Worm (Caenorhabditis elegans): ENCODE data around the gene C04G6.13.
A peak's percentile ranks its signal among the peaks of the same experiment; 100 is the strongest.
"Not testable (repeated sequence)": the region's sequence is repeated elsewhere in the genome, so short reads cannot be mapped to it uniquely, and the experiment has no call there.

The C04G6.13 gene

ce11 chrII:5103189-5103588, 9.1 kb downstream of the C04G6.13 start:
- TF ChIP-seq tab-1 (GFP tag; IDR thresholded peaks at IDR 0.05) (no peak), ztf-23 (GFP tag; IDR thresholded peaks at IDR 0.05) (no peak), ref-1 (GFP tag; conservative IDR thresholded peaks at IDR 0.05) (no peak), ztf-29 (GFP tag; IDR thresholded peaks at IDR 0.05) (no peak), flt-1 (GFP tag; IDR thresholded peaks at IDR 0.05) (no peak), klf-2 (GFP tag; conservative IDR thresholded peaks at IDR 0.05) (no peak), cog-1 (tag; optimal IDR thresholded peaks at IDR 0.05) (no peak)

- TF ChIP-seq med-1 (GFP tag; optimal IDR thresholded peaks at IDR 0.05; ENCODE audit: insufficient read depth) (no peak), cog-1 (tag; optimal IDR thresholded peaks at IDR 0.05) (no peak), flt-1 (GFP tag; IDR thresholded peaks at IDR 0.05) (no peak), T22C8.4 (GFP tag; IDR thresholded peaks at IDR 0.05) (no peak), ztf-29 (GFP tag; IDR thresholded peaks at IDR 0.05) (no peak)
Observed at ce11 chrII:5103784-5104457, 9.9 kb downstream of the C04G6.13 start, which contains the start of the genes C04G6.11 and mpk-2. Gene C04G6.11 (minus strand): TSS chrII:5103834. Gene mpk-2 (plus strand): TSS chrII:5104118.

ce11 chrII:5105020-5105419, 11.0 kb downstream of the C04G6.13 start:
- TF ChIP-seq klf-2 (GFP tag; conservative IDR thresholded peaks at IDR 0.05) (peak; percentile 95), flt-1 (GFP tag; IDR thresholded peaks at IDR 0.05) (peak; percentile 99), cog-1 (tag; optimal IDR thresholded peaks at IDR 0.05) (peak; percentile 91), T22C8.4 (GFP tag; IDR thresholded peaks at IDR 0.05) (peak; percentile 94), ztf-23 (GFP tag; IDR thresholded peaks at IDR 0.05) (peak; percentile 96), med-1 (GFP tag; optimal IDR thresholded peaks at IDR 0.05; ENCODE audit: insufficient read depth) (peak; percentile 90), tab-1 (GFP tag; IDR thresholded peaks at IDR 0.05) (peak; percentile 98), ref-1 (GFP tag; conservative IDR thresholded peaks at IDR 0.05) (peak; percentile 97), ztf-29 (GFP tag; IDR thresholded peaks at IDR 0.05) (peak; percentile 98)

ce11 chrII:5109693-5110092, 15.6 kb downstream of the C04G6.13 start, which contains the start of gene F09C12.2:
Gene F09C12.2 (plus strand): TSS chrII:5110012.
- TF ChIP-seq tab-1 (GFP tag; IDR thresholded peaks at IDR 0.05) (no peak), cog-1 (tag; optimal IDR thresholded peaks at IDR 0.05) (no peak), med-1 (GFP tag; optimal IDR thresholded peaks at IDR 0.05; ENCODE audit: insufficient read depth) (no peak), klf-2 (GFP tag; conservative IDR thresholded peaks at IDR 0.05) (no peak), ztf-29 (GFP tag; IDR thresholded peaks at IDR 0.05) (no peak), T22C8.4 (GFP tag; IDR thresholded peaks at IDR 0.05) (no peak), ref-1 (GFP tag; conservative IDR thresholded peaks at IDR 0.05) (no peak), ztf-23 (GFP tag; IDR thresholded peaks at IDR 0.05) (no peak), flt-1 (GFP tag; IDR thresholded peaks at IDR 0.05) (no peak)

- no peak for TF ChIP-seq T22C8.4 (GFP tag; IDR thresholded peaks at IDR 0.05)
Observed at ce11 chrII:5112082-5112481, 18.0 kb downstream of the C04G6.13 start, which contains the start of gene F09C12.8. Gene F09C12.8 (plus strand): TSS chrII:5112382.

ce11 chrII:5115235-5115634, 21.2 kb downstream of the C04G6.13 start, which contains the start of gene msp-74:
Gene msp-74 (minus strand): TSS chrII:5115335.
- TF ChIP-seq flt-1 (GFP tag; IDR thresholded peaks at IDR 0.05); klf-2 (GFP tag; conservative IDR thresholded peaks at IDR 0.05); med-1 (GFP tag; optimal IDR thresholded peaks at IDR 0.05; ENCODE audit: insufficient read depth): not testable (repeated sequence)

- TF ChIP-seq tab-1 (GFP tag; IDR thresholded peaks at IDR 0.05) (no peak), klf-2 (GFP tag; conservative IDR thresholded peaks at IDR 0.05) (no peak), cog-1 (tag; optimal IDR thresholded peaks at IDR 0.05) (no peak), ztf-23 (GFP tag; IDR thresholded peaks at IDR 0.05) (no peak), flt-1 (GFP tag; IDR thresholded peaks at IDR 0.05) (no peak), ref-1 (GFP tag; conservative IDR thresholded peaks at IDR 0.05) (no peak), T22C8.4 (GFP tag; IDR thresholded peaks at IDR 0.05) (no peak), ztf-29 (GFP tag; IDR thresholded peaks at IDR 0.05) (no peak), med-1 (GFP tag; optimal IDR thresholded peaks at IDR 0.05; ENCODE audit: insufficient read depth) (no peak)
Observed at ce11 chrII:5115733-5116132, 21.7 kb downstream of the C04G6.13 start, which contains the start of gene srsy-1. Gene srsy-1 (plus strand): TSS chrII:5116033.

ce11 chrII:5120612-5121011, 26.6 kb downstream of the C04G6.13 start:
- TF ChIP-seq ztf-29 (GFP tag; IDR thresholded peaks at IDR 0.05) (no peak), tab-1 (GFP tag; IDR thresholded peaks at IDR 0.05) (no peak), med-1 (GFP tag; optimal IDR thresholded peaks at IDR 0.05; ENCODE audit: insufficient read depth) (no peak), T22C8.4 (GFP tag; IDR thresholded peaks at IDR 0.05) (no peak), ztf-23 (GFP tag; IDR thresholded peaks at IDR 0.05) (no peak), flt-1 (GFP tag; IDR thresholded peaks at IDR 0.05) (no peak)

ce11 chrII:5130081-5130480, 36.0 kb downstream of the C04G6.13 start, which contains the start of gene lgc-56:
Gene lgc-56 (plus strand): TSS chrII:5130381.
- TF ChIP-seq ref-1 (GFP tag; conservative IDR thresholded peaks at IDR 0.05), result no peak
- TF ChIP-seq med-1 (GFP tag; optimal IDR thresholded peaks at IDR 0.05; ENCODE audit: insufficient read depth), result no peak
- TF ChIP-seq T22C8.4 (GFP tag; IDR thresholded peaks at IDR 0.05), result no peak
- TF ChIP-seq cog-1 (tag; optimal IDR thresholded peaks at IDR 0.05), result no peak
- TF ChIP-seq ztf-23 (GFP tag; IDR thresholded peaks at IDR 0.05), result no peak
- TF ChIP-seq flt-1 (GFP tag; IDR thresholded peaks at IDR 0.05), result no peak
- no peak for TF ChIP-seq tab-1 (GFP tag; IDR thresholded peaks at IDR 0.05)
- TF ChIP-seq klf-2 (GFP tag; conservative IDR thresholded peaks at IDR 0.05), result no peak
- TF ChIP-seq ztf-29 (GFP tag; IDR thresholded peaks at IDR 0.05), result no peak

- TF ChIP-seq ref-1 (GFP tag; conservative IDR thresholded peaks at IDR 0.05) (no peak), tab-1 (GFP tag; IDR thresholded peaks at IDR 0.05) (no peak), flt-1 (GFP tag; IDR thresholded peaks at IDR 0.05) (no peak), cog-1 (tag; optimal IDR thresholded peaks at IDR 0.05) (no peak), ztf-29 (GFP tag; IDR thresholded peaks at IDR 0.05) (no peak), med-1 (GFP tag; optimal IDR thresholded peaks at IDR 0.05; ENCODE audit: insufficient read depth) (no peak), ztf-23 (GFP tag; IDR thresholded peaks at IDR 0.05) (no peak), T22C8.4 (GFP tag; IDR thresholded peaks at IDR 0.05) (no peak), klf-2 (GFP tag; conservative IDR thresholded peaks at IDR 0.05) (no peak)
Observed at ce11 chrII:5131800-5132199, 37.8 kb downstream of the C04G6.13 start.
